Worm (Caenorhabditis elegans) whole organism, L3 larva: ENCODE data around the gene fipr-3.

Experiments used
- ZK546.5 ChIP-seq: sonication (generic microtip); optimal IDR thresholded peaks from 2 replicates; lab custom pipeline; 2017; ENCODE audit warnings: missing biosample characterization, missing genetic modification characterization
- aly-2 ChIP-seq: fragments of 150-350 bp; optimal IDR thresholded peaks from 2 replicates; lab custom pipeline; 2014; ENCODE audit warnings: missing biosample characterization, missing genetic modification characterization
- ama-1 ChIP-seq: fragments of 150-350 bp; optimal IDR thresholded peaks from 2 replicates; lab custom pipeline; 2018
- ceh-16 ChIP-seq: sonication (generic microtip); optimal IDR thresholded peaks from 2 replicates; lab custom pipeline; 2017; ENCODE audit warnings: missing biosample characterization, missing genetic modification characterization
- ceh-28 ChIP-seq: fragments of 150-350 bp; optimal IDR thresholded peaks from 2 replicates; lab custom pipeline; 2014; ENCODE audit warnings: missing biosample characterization, missing genetic modification reagents, missing genetic modification characterization
- ceh-9 ChIP-seq: sonication (generic microtip); optimal IDR thresholded peaks from 2 replicates; lab custom pipeline; 2018; ENCODE audit warnings: missing biosample characterization, missing genetic modification characterization
- daf-12 ChIP-seq: fragments of 150-350 bp; optimal IDR thresholded peaks from 2 replicates; lab custom pipeline; 2014; ENCODE audit warnings: missing biosample characterization, missing genetic modification reagents, missing genetic modification characterization
- egl-27 ChIP-seq: sonication (generic microtip); optimal IDR thresholded peaks from 4 replicates; lab custom pipeline; 2017; ENCODE audit warnings: missing biosample characterization, missing genetic modification reagents, missing genetic modification characterization
- egl-5 ChIP-seq: fragments of 150-350 bp; optimal IDR thresholded peaks from 2 replicates; lab custom pipeline; 2017; ENCODE audit warnings: missing biosample characterization, missing genetic modification reagents, missing genetic modification characterization, inconsistent platforms
- elt-1 ChIP-seq: fragments of 150-350 bp; optimal IDR thresholded peaks from 2 replicates; lab custom pipeline; 2014; ENCODE audit warnings: missing biosample characterization, missing genetic modification characterization
- elt-2 ChIP-seq: sonication (generic microtip); optimal IDR thresholded peaks from 2 replicates; lab custom pipeline; 2016; ENCODE audit warnings: missing genetic modification reagents, mild to moderate bottlenecking, missing genetic modification characterization, missing compliant biosample characterization
- elt-3 ChIP-seq, 3 experiments: fragments of 150-350 bp in 1 of 3; sonication (generic microtip) in 2 of 3; optimal IDR thresholded peaks; 2 replicates in 2 of 3; 4 replicates in 1 of 3; lab custom pipeline; 2014 to 2017; ENCODE audit warnings: missing biosample characterization in 3 of 3, missing genetic modification characterization in 3 of 3
- eor-1 ChIP-seq, 2 experiments: fragments of 150-350 bp; optimal IDR thresholded peaks; 2 replicates each; lab custom pipeline; 2014 to 2018; ENCODE audit warnings: missing biosample characterization in 2 of 2, missing genetic modification characterization in 2 of 2
- fkh-2 ChIP-seq: fragments of 150-350 bp; optimal IDR thresholded peaks from 2 replicates; lab custom pipeline; 2014; ENCODE audit warnings: missing biosample characterization, missing genetic modification reagents, missing genetic modification characterization
- hmg-11 ChIP-seq: sonication (generic microtip); optimal IDR thresholded peaks from 2 replicates; lab custom pipeline; 2016; ENCODE audit warnings: missing genetic modification characterization, missing compliant biosample characterization
- jun-1 ChIP-seq: fragments of 150-350 bp; optimal IDR thresholded peaks from 2 replicates; lab custom pipeline; 2014; ENCODE audit warnings: missing biosample characterization, missing genetic modification reagents, missing genetic modification characterization
- lin-39 ChIP-seq: fragments of 150-350 bp; optimal IDR thresholded peaks from 2 replicates; lab custom pipeline; 2018; ENCODE audit warnings: missing biosample characterization, missing genetic modification reagents, missing genetic modification characterization
- lsy-12 ChIP-seq: sonication (generic microtip); optimal IDR thresholded peaks from 2 replicates; lab custom pipeline; 2016; ENCODE audit warnings: mild to moderate bottlenecking, missing genetic modification characterization, missing compliant biosample characterization
- mdl-1 ChIP-seq: fragments of 150-350 bp; optimal IDR thresholded peaks from 2 replicates; lab custom pipeline; 2014; ENCODE audit warnings: missing biosample characterization, missing genetic modification characterization
- mml-1 ChIP-seq: fragments of 150-350 bp; sonication (generic microtip); optimal IDR thresholded peaks from 3 replicates; lab custom pipeline; 2014; ENCODE audit warnings: missing biosample characterization, missing genetic modification characterization
- nhr-11 ChIP-seq: fragments of 150-350 bp; optimal IDR thresholded peaks from 2 replicates; lab custom pipeline; 2014; ENCODE audit warnings: missing biosample characterization, missing genetic modification characterization
- nhr-12 ChIP-seq: fragments of 150-350 bp; optimal IDR thresholded peaks from 2 replicates; lab custom pipeline; 2014; ENCODE audit warnings: missing biosample characterization, missing genetic modification characterization
- nhr-23 ChIP-seq: fragments of 150-350 bp; optimal IDR thresholded peaks from 2 replicates; lab custom pipeline; 2014; ENCODE audit warnings: missing biosample characterization, missing genetic modification reagents, missing genetic modification characterization
- nhr-237 ChIP-seq: fragments of 150-350 bp; optimal IDR thresholded peaks from 2 replicates; lab custom pipeline; 2014; ENCODE audit warnings: missing biosample characterization, missing genetic modification characterization
- nhr-25 ChIP-seq: sonication (generic microtip); optimal IDR thresholded peaks from 2 replicates; lab custom pipeline; 2017; ENCODE audit warnings: missing biosample characterization, missing genetic modification characterization
- nhr-28 ChIP-seq: fragments of 150-350 bp; optimal IDR thresholded peaks from 2 replicates; lab custom pipeline; 2014; ENCODE audit warnings: missing biosample characterization, missing genetic modification characterization
- nhr-43 ChIP-seq: sonication (generic microtip); optimal IDR thresholded peaks from 2 replicates; lab custom pipeline; 2016; ENCODE audit warnings: mild to moderate bottlenecking, missing genetic modification characterization, missing compliant biosample characterization; ENCODE audit not compliant: poor library complexity, severe bottlenecking
- nhr-67 ChIP-seq: fragments of 150-350 bp; optimal IDR thresholded peaks from 2 replicates; lab custom pipeline; 2014; ENCODE audit warnings: missing biosample characterization, missing genetic modification characterization
- nhr-77 ChIP-seq: fragments of 150-350 bp; optimal IDR thresholded peaks from 2 replicates; lab custom pipeline; 2014; ENCODE audit warnings: missing biosample characterization, missing genetic modification characterization
- sea-2 ChIP-seq: fragments of 150-350 bp; sonication (generic microtip); optimal IDR thresholded peaks from 4 replicates; lab custom pipeline; 2014; ENCODE audit warnings: missing biosample characterization, missing genetic modification reagents, missing genetic modification characterization
- skn-1 ChIP-seq: fragments of 150-350 bp; optimal IDR thresholded peaks from 2 replicates; lab custom pipeline; 2014; ENCODE audit warnings: missing biosample characterization, missing genetic modification characterization
- tbx-2 ChIP-seq: sonication (generic microtip); optimal IDR thresholded peaks from 2 replicates; lab custom pipeline; 2016; ENCODE audit warnings: mild to moderate bottlenecking, missing genetic modification characterization, missing compliant biosample characterization
- unc-39 ChIP-seq: sonication (generic microtip); optimal IDR thresholded peaks from 4 replicates; lab custom pipeline; 2017; ENCODE audit warnings: missing biosample characterization, missing genetic modification characterization
- unc-62 ChIP-seq: fragments of 150-350 bp; sonication (generic microtip); optimal IDR thresholded peaks from 4 replicates; lab custom pipeline; 2014; ENCODE audit warnings: missing biosample characterization, missing genetic modification reagents, missing genetic modification characterization
- zag-1 ChIP-seq: fragments of 150-350 bp; optimal IDR thresholded peaks from 2 replicates; lab custom pipeline; 2014; ENCODE audit warnings: missing biosample characterization, missing genetic modification characterization
- ztf-11 ChIP-seq: fragments of 150-350 bp; optimal IDR thresholded peaks from 2 replicates; lab custom pipeline; 2014; ENCODE audit warnings: missing biosample characterization, missing genetic modification characterization
- ztf-4 ChIP-seq: fragments of 150-350 bp; optimal IDR thresholded peaks from 2 replicates; lab custom pipeline; 2014; ENCODE audit warnings: missing biosample characterization, missing genetic modification characterization

Gene fipr-3

DNA sequence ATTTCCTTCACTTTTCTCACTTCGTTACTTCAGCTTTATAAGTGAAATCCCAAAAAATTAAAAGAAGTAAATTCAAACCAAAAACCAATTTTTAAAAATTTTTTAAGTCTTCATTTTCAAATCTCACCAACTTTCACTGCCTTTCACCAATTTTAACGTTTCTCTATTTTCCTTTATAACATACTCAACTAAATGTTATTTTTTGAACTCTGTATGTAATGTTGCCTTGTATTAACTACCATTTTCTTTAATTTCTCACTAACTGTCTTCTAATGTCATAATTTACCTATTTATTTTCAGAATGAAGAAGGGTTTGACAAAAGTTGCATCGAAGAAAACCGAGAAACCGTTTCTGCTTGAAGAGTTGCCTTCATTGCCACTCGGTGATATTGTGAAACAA, 21.5 kb downstream of the fipr-3 start, which contains the start of gene F23D12.4:
TSS of gene F23D12.4 (plus strand) at position 301 of the 400 bp plus-strand sequence.
- TF ChIP-seq sea-2: no peak
- no peak for TF ChIP-seq lin-39
- TF ChIP-seq mdl-1 (tag; lab: Kevin White, UChicago): no peak
- no peak for TF ChIP-seq hmg-11 (tag; lab: Kevin White, UChicago)
- TF ChIP-seq elt-3 (tag; optimal IDR thresholded peaks at IDR 0.05; lab: Kevin White, UChicago): no peak
- TF ChIP-seq elt-1 (tag; lab: Kevin White, UChicago): no peak
- no peak for TF ChIP-seq jun-1 (tag; lab: Kevin White, UChicago)
- no peak for TF ChIP-seq nhr-77 (tag; lab: Kevin White, UChicago)

DNA sequence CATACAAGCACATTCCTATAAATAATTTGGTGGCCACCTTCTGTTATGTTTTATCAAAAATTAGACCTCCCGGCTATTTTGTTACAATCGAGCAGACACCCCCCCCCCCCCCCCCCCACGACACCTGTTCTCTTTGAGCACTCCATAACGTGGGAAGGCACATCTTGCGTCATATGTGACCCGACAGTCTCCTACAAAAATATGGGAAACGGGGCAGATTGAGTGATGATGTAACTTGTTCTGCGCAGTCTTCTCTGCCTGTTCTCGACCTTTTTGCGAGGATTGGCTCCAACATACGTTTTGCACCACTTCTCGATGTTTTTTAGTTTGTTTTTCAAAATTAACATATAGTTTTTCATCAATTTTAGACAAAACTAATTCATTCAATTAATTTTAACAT, 24.3 kb downstream of the fipr-3 start:
- TF ChIP-seq ztf-11: no peak
- no peak for TF ChIP-seq egl-5 (tag; lab: Kevin White, UChicago)
- no peak for TF ChIP-seq mdl-1 (tag; lab: Kevin White, UChicago)
- TF ChIP-seq nhr-77 (tag; lab: Kevin White, UChicago): no peak
- TF ChIP-seq aly-2 (tag; lab: Kevin White, UChicago): no peak
- no peak for TF ChIP-seq nhr-11 (tag; lab: Kevin White, UChicago)
- no peak for TF ChIP-seq hmg-11 (tag; lab: Kevin White, UChicago)
- TF ChIP-seq ztf-4 (tag; lab: Kevin White, UChicago): no peak
- TF ChIP-seq tbx-2 (tag; lab: Kevin White, UChicago): no peak
- no peak for TF ChIP-seq lsy-12 (tag; lab: Kevin White, UChicago)
- no peak for TF ChIP-seq nhr-237
- no peak for TF ChIP-seq nhr-23 (tag; lab: Kevin White, UChicago)
- TF ChIP-seq unc-39 (tag; lab: Kevin White, UChicago): no peak
- TF ChIP-seq elt-3 (tag; optimal IDR thresholded peaks at IDR 0.05; lab: Kevin White, UChicago): no peak
- TF ChIP-seq nhr-12 (tag; lab: Kevin White, UChicago): no peak
- TF ChIP-seq, all 47 proteins: peak for 0

- TF ChIP-seq ztf-4 (tag; lab: Kevin White, UChicago) (no peak), lin-39 (no peak), nhr-67 (no peak), ama-1 (lab: Kevin White, UChicago) (no peak), fkh-2 (tag; lab: Kevin White, UChicago) (no peak), hmg-11 (tag; lab: Kevin White, UChicago) (no peak), ztf-11 (no peak), egl-27 (tag; lab: Kevin White, UChicago) (no peak), jun-1 (tag; lab: Kevin White, UChicago) (no peak), elt-1 (tag; lab: Kevin White, UChicago) (no peak), ZK546.5 (no peak), daf-12 (no peak), mml-1 (no peak), zag-1 (tag; lab: Kevin White, UChicago) (no peak), skn-1 (tag; lab: Kevin White, UChicago) (no peak), mdl-1 (tag; lab: Kevin White, UChicago) (no peak)
Observed at ce11 chrX:14447910-14448309, 24.7 kb downstream of the fipr-3 start, which contains the start of gene jmjd-3.2. TSS of gene jmjd-3.2 (plus strand) at chrX:14448210.

DNA sequence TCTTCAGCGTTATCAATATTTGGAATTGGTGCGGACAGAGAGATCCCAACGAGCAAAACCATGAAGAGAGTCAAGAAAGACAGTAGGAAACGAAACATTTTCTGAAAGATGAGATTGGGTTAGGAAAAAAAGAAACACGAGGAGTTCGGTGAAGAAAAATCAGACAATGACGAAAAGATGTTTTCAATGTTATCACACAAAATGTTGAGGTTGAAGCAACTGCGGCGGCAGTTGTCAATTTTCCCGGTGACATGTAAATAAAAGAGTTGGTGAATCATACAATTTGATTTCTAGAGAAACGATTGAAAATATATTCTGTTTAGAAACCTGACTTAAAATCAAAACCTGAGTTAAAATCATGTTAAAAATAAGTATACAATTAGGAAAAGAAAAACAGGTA, 30.5 kb downstream of the fipr-3 start, which contains the start of gene F23D12.7:
TSS of gene F23D12.7 (minus strand) at position 101 of the 400 bp plus-strand sequence.
- TF ChIP-seq daf-12 (no peak), unc-62 (GFP tag; lab: Kevin White, UChicago) (no peak), nhr-77 (tag; lab: Kevin White, UChicago) (no peak), ztf-11 (no peak), ceh-28 (tag; lab: Kevin White, UChicago) (no peak), egl-27 (tag; lab: Kevin White, UChicago) (no peak), unc-39 (tag; lab: Kevin White, UChicago) (no peak), ceh-9 (tag; lab: Kevin White, UChicago) (no peak), nhr-25 (tag; lab: Kevin White, UChicago) (no peak), hmg-11 (tag; lab: Kevin White, UChicago) (no peak), elt-2 (no peak), jun-1 (tag; lab: Kevin White, UChicago) (no peak), eor-1 (tag; optimal IDR thresholded peaks at IDR 0.05; lab: Kevin White, UChicago) (no peak), sea-2 (no peak), nhr-43 (no peak), ceh-16 (tag; lab: Kevin White, UChicago) (no peak), ztf-4 (tag; lab: Kevin White, UChicago) (no peak), mdl-1 (tag; lab: Kevin White, UChicago) (no peak), nhr-28 (tag; lab: Kevin White, UChicago) (no peak), lsy-12 (tag; lab: Kevin White, UChicago) (no peak)
- TF ChIP-seq, all 47 proteins: peak for 0
